Fruit fly (Drosophila melanogaster) whole organism, embryonic: ENCODE data around the gene PEK.

ENCODE experiments used
- CG10543 ChIP-seq: fragments of 200-800 bp; sonication (Bioruptor generic); optimal IDR thresholded peaks from 3 replicates; lab custom pipeline; 2017; ENCODE audit warnings: missing biosample characterization, mild to moderate bottlenecking, missing genetic modification characterization, moderate library complexity
- CG10979 ChIP-seq: fragments of 200-800 bp; sonication (Bioruptor generic); optimal IDR thresholded peaks from 2 replicates; lab custom pipeline; 2018; ENCODE audit warnings: missing biosample characterization, mild to moderate bottlenecking, missing genetic modification characterization, moderate library complexity
- CG11247 ChIP-seq: fragments of 200-800 bp; sonication (Bioruptor generic); IDR thresholded peaks from 2 replicates; pipeline ENCODE4 v1.3.6; 2022; ENCODE audit warnings: missing biosample characterization, missing genetic modification characterization
- CG11696 ChIP-seq: fragments of 200-800 bp; sonication (Bioruptor generic); IDR thresholded peaks from 2 replicates; pipeline ENCODE4 v1.3.6; 2022; ENCODE audit warnings: missing biosample characterization, missing genetic modification characterization
- CG12769 ChIP-seq: fragments of 200-800 bp; sonication (Bioruptor generic); optimal IDR thresholded peaks from 2 replicates; lab custom pipeline; 2019; ENCODE audit warnings: missing biosample characterization, mild to moderate bottlenecking, missing genetic modification characterization, moderate library complexity
- CG1529 ChIP-seq: fragments of 200-800 bp; sonication (Bioruptor generic); optimal IDR thresholded peaks from 3 replicates; lab custom pipeline; 2018; ENCODE audit warnings: missing biosample characterization, missing genetic modification characterization
- CG18599 ChIP-seq: fragments of 200-800 bp; sonication (Bioruptor generic); optimal IDR thresholded peaks from 3 replicates; lab custom pipeline; 2017; ENCODE audit warnings: missing biosample characterization, missing genetic modification characterization, mild to moderate bottlenecking, moderate library complexity, missing genetic modification reagents
- CG34376 ChIP-seq: fragments of 200-800 bp; sonication (Bioruptor generic); optimal IDR thresholded peaks from 2 replicates; lab custom pipeline; 2018; ENCODE audit warnings: missing biosample characterization, mild to moderate bottlenecking, missing genetic modification characterization
- CG34422 ChIP-seq: fragments of 200-800 bp; sonication (Bioruptor generic); IDR thresholded peaks from 3 replicates; pipeline ENCODE4 v1.3.6; 2022; ENCODE audit warnings: missing biosample characterization, missing genetic modification characterization
- CG4282 ChIP-seq: fragments of 200-800 bp; sonication (Bioruptor generic); optimal IDR thresholded peaks from 2 replicates; lab custom pipeline; 2016; ENCODE audit warnings: missing biosample characterization, missing genetic modification characterization
- CG4730 ChIP-seq: fragments of 200-800 bp; sonication (Bioruptor generic); IDR thresholded peaks from 2 replicates; pipeline ENCODE4 v1.3.6; 2022; ENCODE audit warnings: missing biosample characterization, missing genetic modification characterization
- CG7745 ChIP-seq: fragments of 200-800 bp; sonication (Bioruptor generic); optimal IDR thresholded peaks from 2 replicates; lab custom pipeline; 2018; ENCODE audit warnings: missing biosample characterization, mild to moderate bottlenecking, missing genetic modification characterization, moderate library complexity
- Dbx ChIP-seq: fragments of 200-800 bp; sonication (Bioruptor generic); IDR thresholded peaks from 3 replicates; pipeline ENCODE4 v1.3.6; 2022; ENCODE audit warnings: missing biosample characterization, missing genetic modification characterization
- GATAe ChIP-seq: fragments of 200-800 bp; sonication (Bioruptor generic); conservative IDR thresholded peaks from 2 replicates; pipeline ENCODE4 v1.3.6; 2022; ENCODE audit warnings: missing biosample characterization, missing genetic modification characterization
- Hey ChIP-seq: fragments of 200-800 bp; sonication (Bioruptor generic); optimal IDR thresholded peaks from 3 replicates; lab custom pipeline; 2018; ENCODE audit warnings: missing biosample characterization, mild to moderate bottlenecking, missing genetic modification characterization
- Hmr ChIP-seq: fragments of 200-800 bp; sonication (Bioruptor generic); optimal IDR thresholded peaks from 3 replicates; lab custom pipeline; 2017; ENCODE audit warnings: mild to moderate bottlenecking, missing biosample characterization, missing genetic modification reagents, missing genetic modification characterization
- Hr78 ChIP-seq, 2 experiments: fragments of 200-800 bp in 1 of 2; fragments of >200 bp in 1 of 2; sonication (Bioruptor generic) in 1 of 2; optimal IDR thresholded peaks; 2 replicates each; lab custom pipeline; 2017 to 2019; ENCODE audit warnings: missing biosample characterization in 2 of 2, missing genetic modification characterization in 2 of 2, mild to moderate bottlenecking in 1 of 2, moderate library complexity in 1 of 2
- MESR4 ChIP-seq: fragments of 200-800 bp; sonication (Bioruptor generic); optimal IDR thresholded peaks from 2 replicates; lab custom pipeline; 2018; ENCODE audit warnings: missing biosample characterization, mild to moderate bottlenecking, missing genetic modification characterization, moderate library complexity
- Pdp1 ChIP-seq, 2 experiments: fragments of 200-800 bp; sonication (Bioruptor generic); optimal IDR thresholded peaks; 3 replicates each; lab custom pipeline; 2016; ENCODE audit warnings: missing biosample characterization in 2 of 2, missing genetic modification characterization in 2 of 2, mild to moderate bottlenecking in 1 of 2, moderate library complexity in 1 of 2
- Rfx ChIP-seq: fragments of 200-800 bp; sonication (Bioruptor generic); IDR thresholded peaks from 2 replicates; pipeline ENCODE4 v1.3.6; 2022; ENCODE audit warnings: missing biosample characterization, missing genetic modification characterization
- Taf1 ChIP-seq: fragments of 200-800 bp; sonication (Bioruptor generic); IDR thresholded peaks from 2 replicates; pipeline ENCODE4 v1.3.6; 2022; ENCODE audit warnings: missing biosample characterization, missing genetic modification characterization
- Trl ChIP-seq, 3 experiments: fragments of >200 bp in 2 of 3; fragments of 200-800 bp in 1 of 3; sonication (Bioruptor generic) in 1 of 3; optimal IDR thresholded peaks; 2 replicates in 1 of 3; 3 replicates in 2 of 3; lab custom pipeline; 2016 to 2017; ENCODE audit warnings: missing biosample characterization in 1 of 3, missing genetic modification characterization in 1 of 3
- ase ChIP-seq: fragments of 200-800 bp; sonication (Bioruptor generic); IDR thresholded peaks from 3 replicates; pipeline ENCODE4 v1.3.6; 2022; ENCODE audit warnings: missing biosample characterization, missing genetic modification characterization
- ash1 ChIP-seq: fragments of 200-800 bp; sonication (Bioruptor generic); optimal IDR thresholded peaks from 2 replicates; lab custom pipeline; 2018; ENCODE audit warnings: missing biosample characterization, mild to moderate bottlenecking, missing genetic modification characterization
- bbx ChIP-seq: fragments of 200-800 bp; sonication (Bioruptor generic); IDR thresholded peaks from 2 replicates; pipeline ENCODE4 v1.3.6; 2022; ENCODE audit warnings: missing biosample characterization, missing genetic modification characterization; ENCODE audit not compliant: partially characterized antibody
- bowl ChIP-seq: fragments of 200-800 bp; sonication (Bioruptor generic); IDR thresholded peaks from 2 replicates; pipeline ENCODE4 v1.3.6; 2022; ENCODE audit warnings: missing biosample characterization, missing genetic modification characterization
- cg ChIP-seq: fragments of 200-800 bp; sonication (Bioruptor generic); optimal IDR thresholded peaks from 3 replicates; lab custom pipeline; 2019; ENCODE audit warnings: missing biosample characterization, mild to moderate bottlenecking, missing genetic modification characterization, moderate library complexity
- chinmo ChIP-seq: fragments of 200-800 bp; sonication (Bioruptor generic); IDR thresholded peaks from 4 replicates; pipeline ENCODE4 v1.3.6; 2022; ENCODE audit warnings: missing biosample characterization, missing genetic modification characterization; ENCODE audit not compliant: partially characterized antibody
- crol ChIP-seq: fragments of 200-800 bp; sonication (Bioruptor generic); IDR thresholded peaks from 2 replicates; pipeline ENCODE4 v1.3.6; 2022; ENCODE audit warnings: missing biosample characterization, missing genetic modification characterization
- cwo ChIP-seq: fragments of 200-800 bp; sonication (Bioruptor generic); optimal IDR thresholded peaks from 3 replicates; lab custom pipeline; 2017; ENCODE audit warnings: missing biosample characterization, missing genetic modification characterization, mild to moderate bottlenecking, moderate library complexity, missing genetic modification reagents
- emc ChIP-seq: fragments of 200-800 bp; sonication (Bioruptor generic); optimal IDR thresholded peaks from 2 replicates; lab custom pipeline; 2016; ENCODE audit warnings: missing biosample characterization, missing genetic modification characterization
- en ChIP-seq: fragments of 200-800 bp; sonication (Bioruptor generic); optimal IDR thresholded peaks from 2 replicates; lab custom pipeline; 2016; ENCODE audit warnings: missing biosample characterization, missing genetic modification characterization
- exex ChIP-seq: fragments of 200-800 bp; sonication (Bioruptor generic); optimal IDR thresholded peaks from 4 replicates; lab custom pipeline; 2018; ENCODE audit warnings: missing biosample characterization, mild to moderate bottlenecking, missing genetic modification characterization, moderate library complexity
- ftz-f1 ChIP-seq: fragments of 200-800 bp; sonication (Bioruptor generic); optimal IDR thresholded peaks from 2 replicates; lab custom pipeline; 2016; ENCODE audit warnings: missing biosample characterization, missing genetic modification characterization
- grn ChIP-seq: fragments of 200-800 bp; sonication (Bioruptor generic); optimal IDR thresholded peaks from 3 replicates; lab custom pipeline; 2017; ENCODE audit warnings: missing biosample characterization, missing genetic modification characterization
- gsb ChIP-seq: fragments of 200-800 bp; sonication (Bioruptor generic); IDR thresholded peaks from 2 replicates; pipeline ENCODE4 v1.3.6; 2022; ENCODE audit warnings: missing biosample characterization, missing genetic modification characterization
- ham ChIP-seq: fragments of 200-800 bp; sonication (Bioruptor generic); IDR thresholded peaks from 2 replicates; pipeline ENCODE4 v1.3.6; 2022; ENCODE audit warnings: missing biosample characterization, missing genetic modification characterization
- ken ChIP-seq: fragments of 200-800 bp; sonication (Bioruptor generic); IDR thresholded peaks from 3 replicates; pipeline ENCODE4 v1.3.6; 2022; ENCODE audit warnings: missing biosample characterization, missing genetic modification characterization
- lab ChIP-seq: fragments of 200-800 bp; sonication (Bioruptor generic); optimal IDR thresholded peaks from 3 replicates; lab custom pipeline; 2017; ENCODE audit warnings: missing biosample characterization, missing genetic modification characterization, mild to moderate bottlenecking, moderate library complexity, missing genetic modification reagents
- mirr ChIP-seq: fragments of 200-800 bp; sonication (Bioruptor generic); optimal IDR thresholded peaks from 3 replicates; lab custom pipeline; 2018; ENCODE audit warnings: missing biosample characterization, mild to moderate bottlenecking, missing genetic modification characterization
- pan ChIP-seq, 4 experiments: fragments of >200 bp in 3 of 4; fragments of 200-800 bp in 1 of 4; sonication (Bioruptor generic) in 1 of 4; optimal IDR thresholded peaks in 3 of 4; IDR thresholded peaks in 1 of 4; 2 replicates each; pipeline versions ENCODE4 v1.3.6 to Lab custom; 2017 to 2022; ENCODE audit warnings: missing biosample characterization in 2 of 4, missing genetic modification characterization in 2 of 4, mixed read lengths in 1 of 4
- pnt ChIP-seq: fragments of 200-800 bp; sonication (Bioruptor generic); optimal IDR thresholded peaks from 3 replicates; lab custom pipeline; 2016; ENCODE audit warnings: missing biosample characterization, missing genetic modification characterization
- ranshi ChIP-seq: fragments of 200-800 bp; sonication (Bioruptor generic); IDR thresholded peaks from 2 replicates; pipeline ENCODE4 v1.3.6; 2022; ENCODE audit warnings: missing biosample characterization, missing genetic modification characterization
- sd ChIP-seq: fragments of 200-800 bp; sonication (Bioruptor generic); optimal IDR thresholded peaks from 3 replicates; lab custom pipeline; 2018; ENCODE audit warnings: missing biosample characterization, mild to moderate bottlenecking, missing genetic modification characterization, moderate library complexity
- so ChIP-seq: fragments of 200-800 bp; sonication (Bioruptor generic); IDR thresholded peaks from 3 replicates; pipeline ENCODE4 v1.3.6; 2022; ENCODE audit warnings: missing biosample characterization, missing genetic modification characterization
- sug ChIP-seq: fragments of 200-800 bp; optimal IDR thresholded peaks from 2 replicates; lab custom pipeline; 2019; ENCODE audit warnings: missing biosample characterization, mild to moderate bottlenecking, missing genetic modification characterization, moderate library complexity
- toy ChIP-seq: fragments of 200-800 bp; sonication (Bioruptor generic); IDR thresholded peaks from 2 replicates; pipeline ENCODE4 v1.3.6; 2022; ENCODE audit warnings: missing biosample characterization, missing genetic modification characterization

Gene PEK

dm6 chr3R:5502646-5503045, 38.1 kb upstream of the PEK start, which contains the start of gene NKCC (continued):
- no peak for TF ChIP-seq CG4730 (GFP tag; lab: Robert Waterston, UW)
- TF ChIP-seq ham (GFP tag; lab: Robert Waterston, UW): no peak
- no peak for TF ChIP-seq CG7745
- no peak for TF ChIP-seq CG34422 (GFP tag; lab: Robert Waterston, UW)

- TF ChIP-seq chinmo (GFP tag; lab: Robert Waterston, UW) (0 out of 4 replicates have a peak, but pooled peaks have one; percentile 11), Dbx (GFP tag; lab: Robert Waterston, UW) (0 out of 3 replicates have a peak, but pooled peaks have one; percentile 5), ash1 (GFP tag; lab: Kevin White, UChicago) (no peak), pan (optimal IDR thresholded peaks at IDR 0.05; lab: Kevin White, UChicago) (no peak), pan (GFP tag; optimal IDR thresholded peaks at IDR 0.05 in 1 of 2, IDR thresholded peaks at IDR 0.05 in 1 of 2) (peak in 1 of 2 experiments; percentile 10), ftz-f1 (peak; percentile 56), toy (GFP tag; lab: Robert Waterston, UW) (no peak), en (GFP tag; lab: Kevin White, UChicago) (no peak), ranshi (GFP tag; lab: Robert Waterston, UW) (no peak), CG12769 (tag; lab: Kevin White, UChicago) (peak; percentile 47), CG11696 (GFP tag; lab: Robert Waterston, UW) (no peak), Hmr (GFP tag; lab: Kevin White, UChicago) (no peak), mirr (GFP tag; lab: Kevin White, UChicago) (peak; percentile 52), Hr78 (GFP tag; optimal IDR thresholded peaks at IDR 0.05; lab: Kevin White, UChicago) (peak in 1 of 2 experiments; percentile 8), ken (GFP tag; lab: Robert Waterston, UW) (no peak), CG18599 (GFP tag; lab: Kevin White, UChicago) (peak; percentile 12), CG4282 (GFP tag; lab: Kevin White, UChicago) (no peak), Pdp1 (GFP tag; optimal IDR thresholded peaks at IDR 0.05; lab: Kevin White, UChicago) (peak in 1 of 2 experiments; percentile 9), so (0 out of 3 replicates have a peak, but pooled peaks have one; percentile 43), Trl (optimal IDR thresholded peaks at IDR 0.05; lab: Kevin White, UChicago) (no peak), Trl (GFP tag; optimal IDR thresholded peaks at IDR 0.05; lab: Kevin White, UChicago) (no peak), crol (peak; percentile 79), CG11247 (peak; percentile 13; the same call in 1 of the 2 replicates), CG1529 (GFP tag; lab: Kevin White, UChicago) (no peak), CG34376 (GFP tag; lab: Kevin White, UChicago) (peak; percentile 36), Rfx (no peak), sd (peak; percentile 34), sug (tag; lab: Kevin White, UChicago) (peak; percentile 85), grn (GFP tag; lab: Kevin White, UChicago) (peak; percentile 71), gsb (GFP tag; lab: Robert Waterston, UW) (no peak), Taf1 (GFP tag; lab: Robert Waterston, UW) (no peak), Hey (peak; percentile 64), pnt (GFP tag; lab: Kevin White, UChicago) (no peak), exex (tag; lab: Kevin White, UChicago) (peak; percentile 83), GATAe (GFP tag; lab: Robert Waterston, UW) (peak; percentile 41; the same call in 1 of the 2 replicates), lab (peak; percentile 43), CG10543 (GFP tag; lab: Kevin White, UChicago) (peak; percentile 5), CG10979 (tag; lab: Kevin White, UChicago) (no peak), bowl (GFP tag; lab: Robert Waterston, UW) (peak; percentile 34; the same call in 1 of the 2 replicates), emc (GFP tag; lab: Kevin White, UChicago) (no peak), ase (GFP tag; lab: Robert Waterston, UW) (no peak), cwo (peak; percentile 31), cg (GFP tag; lab: Kevin White, UChicago) (no peak), bbx (GFP tag; lab: Robert Waterston, UW) (0 out of 2 replicates have a peak, but pooled peaks have one; percentile 16), MESR4 (GFP tag; lab: Kevin White, UChicago) (no peak)
- TF ChIP-seq, all 482 proteins: peak for 24
Observed at dm6 chr3R:5497600-5497999, 33.0 kb upstream of the PEK start.
